Worm (Caenorhabditis elegans) whole organism, late embryonic: ENCODE data around the gene K08F4.12.

Source experiments
- C08G9.2 ChIP-seq: sonication (generic microtip); optimal IDR thresholded peaks from 2 replicates; lab custom pipeline; 2016; ENCODE audit warnings: mild to moderate bottlenecking, missing genetic modification characterization, moderate library complexity, missing compliant biosample characterization
- K02D7.2 ChIP-seq: sonication (generic microtip); optimal IDR thresholded peaks from 2 replicates; lab custom pipeline; 2017; ENCODE audit warnings: mild to moderate bottlenecking, missing genetic modification characterization, missing compliant biosample characterization
- K09A11.1 ChIP-seq: sonication (generic microtip); optimal IDR thresholded peaks from 2 replicates; lab custom pipeline; 2017; ENCODE audit warnings: antibody characterized with exemption, mild to moderate bottlenecking, missing genetic modification characterization, missing compliant biosample characterization; ENCODE audit not compliant: insufficient read depth
- ahr-1 ChIP-seq: sonication (generic microtip); optimal IDR thresholded peaks from 2 replicates; lab custom pipeline; 2016; ENCODE audit warnings: missing genetic modification characterization, missing compliant biosample characterization
- ceh-14 ChIP-seq: sonication (generic microtip); optimal IDR thresholded peaks from 2 replicates; lab custom pipeline; 2016; ENCODE audit warnings: missing genotype, missing genetic modification characterization, missing compliant biosample characterization
- ceh-2 ChIP-seq: sonication (generic microtip); optimal IDR thresholded peaks from 2 replicates; lab custom pipeline; 2016; ENCODE audit warnings: missing genotype, missing genetic modification characterization, missing compliant biosample characterization
- ceh-30 ChIP-seq: fragments of 150-350 bp; optimal IDR thresholded peaks from 2 replicates; lab custom pipeline; 2014; ENCODE audit warnings: missing biosample characterization, missing genetic modification characterization
- ceh-31 ChIP-seq: sonication (generic microtip); optimal IDR thresholded peaks from 2 replicates; lab custom pipeline; 2016; ENCODE audit warnings: missing genetic modification characterization, missing compliant biosample characterization
- ceh-34 ChIP-seq: sonication (generic microtip); optimal IDR thresholded peaks from 2 replicates; lab custom pipeline; 2016; ENCODE audit warnings: mild to moderate bottlenecking, missing genetic modification characterization, missing compliant biosample characterization
- ceh-45 ChIP-seq: fragments of 200-800 bp; sonication (Bioruptor generic); IDR thresholded peaks from 2 replicates; pipeline ENCODE4 v1.3.6; 2022; ENCODE audit warnings: missing genetic modification reagents, missing genetic modification characterization, missing compliant biosample characterization
- ceh-48 ChIP-seq: sonication (generic microtip); optimal IDR thresholded peaks from 2 replicates; lab custom pipeline; 2016; ENCODE audit warnings: missing genetic modification characterization, inconsistent platforms, missing compliant biosample characterization
- ceh-6 ChIP-seq: fragments of 200-800 bp; sonication (Bioruptor generic); optimal IDR thresholded peaks from 2 replicates; lab custom pipeline; 2018; ENCODE audit warnings: mild to moderate bottlenecking, missing genetic modification characterization, missing compliant biosample characterization
- ceh-9 ChIP-seq: sonication (generic microtip); optimal IDR thresholded peaks from 2 replicates; lab custom pipeline; 2016; ENCODE audit warnings: mild to moderate bottlenecking, missing genetic modification characterization, inconsistent platforms, missing compliant biosample characterization
- che-1 ChIP-seq: sonication (generic microtip); optimal IDR thresholded peaks from 2 replicates; lab custom pipeline; 2016; ENCODE audit warnings: mild to moderate bottlenecking, missing genetic modification characterization, missing compliant biosample characterization
- dve-1 ChIP-seq: sonication (generic microtip); optimal IDR thresholded peaks from 2 replicates; lab custom pipeline; 2017; ENCODE audit warnings: antibody characterized with exemption, mild to moderate bottlenecking, missing genetic modification characterization, missing compliant biosample characterization
- elt-4 ChIP-seq: sonication (generic microtip); optimal IDR thresholded peaks from 2 replicates; lab custom pipeline; 2016; ENCODE audit warnings: missing genetic modification characterization, missing compliant biosample characterization
- eyg-1 ChIP-seq: sonication (generic microtip); optimal IDR thresholded peaks from 2 replicates; lab custom pipeline; 2016; ENCODE audit warnings: missing genotype, missing genetic modification characterization, missing compliant biosample characterization
- fkh-10 ChIP-seq: fragments of 150-350 bp; optimal IDR thresholded peaks from 2 replicates; lab custom pipeline; 2014; ENCODE audit warnings: missing biosample characterization, missing genetic modification reagents, missing genetic modification characterization
- gmeb-2 ChIP-seq: sonication (generic microtip); optimal IDR thresholded peaks from 2 replicates; lab custom pipeline; 2016; ENCODE audit warnings: missing genetic modification characterization, inconsistent platforms, missing compliant biosample characterization
- hlh-13 ChIP-seq: fragments of 200-800 bp; sonication (Bioruptor generic); optimal IDR thresholded peaks from 2 replicates; lab custom pipeline; 2018; ENCODE audit warnings: mild to moderate bottlenecking, missing genetic modification characterization, missing compliant biosample characterization
- hlh-15 ChIP-seq: sonication (generic microtip); optimal IDR thresholded peaks from 2 replicates; lab custom pipeline; 2016; ENCODE audit warnings: missing genetic modification characterization, missing compliant biosample characterization
- hlh-30 ChIP-seq: sonication (generic microtip); optimal IDR thresholded peaks from 2 replicates; lab custom pipeline; 2017; ENCODE audit warnings: antibody characterized with exemption, missing genetic modification characterization, missing compliant biosample characterization; ENCODE audit not compliant: insufficient read depth
- lin-11 ChIP-seq: fragments of 200-800 bp; sonication (Bioruptor generic); optimal IDR thresholded peaks from 2 replicates; lab custom pipeline; 2018; ENCODE audit warnings: mild to moderate bottlenecking, missing genetic modification characterization, missing compliant biosample characterization
- madf-2 ChIP-seq: sonication (generic microtip); optimal IDR thresholded peaks from 2 replicates; lab custom pipeline; 2017; ENCODE audit warnings: missing genetic modification characterization, missing compliant biosample characterization
- npax-4 ChIP-seq: sonication (generic microtip); optimal IDR thresholded peaks from 2 replicates; lab custom pipeline; 2016; ENCODE audit warnings: missing genetic modification characterization, missing compliant biosample characterization
- pag-3 ChIP-seq: sonication (generic microtip); optimal IDR thresholded peaks from 2 replicates; lab custom pipeline; 2016; ENCODE audit warnings: missing compliant biosample characterization, missing genetic modification characterization, borderline replicate concordance
- pat-9 ChIP-seq: fragments of 200-800 bp; sonication (Bioruptor generic); optimal IDR thresholded peaks from 2 replicates; lab custom pipeline; 2018; ENCODE audit warnings: mild to moderate bottlenecking, missing genetic modification characterization, moderate library complexity, missing compliant biosample characterization
- pha-4 ChIP-seq: fragments of 150-350 bp; optimal IDR thresholded peaks from 2 replicates; lab custom pipeline; 2018; ENCODE audit warnings: missing biosample characterization, missing genetic modification reagents, missing genetic modification characterization
- pros-1 ChIP-seq: fragments of 150-350 bp; optimal IDR thresholded peaks from 2 replicates; lab custom pipeline; 2014; ENCODE audit warnings: missing biosample characterization, missing genetic modification reagents, missing genetic modification characterization
- sox-2 ChIP-seq: fragments of 200-800 bp; sonication (Bioruptor generic); IDR thresholded peaks from 2 replicates; pipeline ENCODE4 v1.3.6; 2022; ENCODE audit warnings: missing genetic modification reagents, missing genetic modification characterization, missing compliant biosample characterization
- syd-9 ChIP-seq: sonication (generic microtip); optimal IDR thresholded peaks from 2 replicates; lab custom pipeline; 2016; ENCODE audit warnings: mild to moderate bottlenecking, missing genetic modification characterization, moderate library complexity, missing compliant biosample characterization
- ttx-3 ChIP-seq: sonication (generic microtip); optimal IDR thresholded peaks from 2 replicates; lab custom pipeline; 2016; ENCODE audit warnings: missing genetic modification reagents, missing genetic modification characterization, missing compliant biosample characterization
- unc-3 ChIP-seq, 2 experiments: fragments of 200-800 bp in 1 of 2; sonication (Bioruptor generic) in 1 of 2; sonication (generic microtip) in 1 of 2; conservative IDR thresholded peaks in 1 of 2; optimal IDR thresholded peaks in 1 of 2; 2 replicates each; pipeline versions ENCODE4 v1.3.6 to Lab custom; 2016 to 2022; ENCODE audit warnings: missing compliant biosample characterization in 2 of 2, missing genetic modification characterization in 2 of 2, missing genetic modification reagents in 1 of 2
- unc-42 ChIP-seq: sonication (generic microtip); optimal IDR thresholded peaks from 2 replicates; lab custom pipeline; 2016; ENCODE audit warnings: missing genotype, missing genetic modification characterization, missing compliant biosample characterization
- zip-5 ChIP-seq: sonication (generic microtip); optimal IDR thresholded peaks from 2 replicates; lab custom pipeline; 2016; ENCODE audit warnings: missing genetic modification characterization, missing compliant biosample characterization
- ztf-16 ChIP-seq: sonication (generic microtip); optimal IDR thresholded peaks from 2 replicates; lab custom pipeline; 2017; ENCODE audit warnings: missing genetic modification characterization, missing compliant biosample characterization

K08F4.12 gene

ce11 chrIV:10112570-10112969 lies 25.3 kb upstream of the K08F4.12 start, which contains the start of gene nsph-3.2:
TSS of gene nsph-3.2 (plus strand) at chrIV:10112870.
- TF ChIP-seq pat-9 (tag; lab: Kevin White, UChicago) (no peak), lin-11 (no peak), ceh-31 (no peak), madf-2 (tag; lab: Kevin White, UChicago) (no peak), ahr-1 (tag; lab: Kevin White, UChicago) (no peak), elt-4 (tag; lab: Kevin White, UChicago) (no peak), K09A11.1 (tag; lab: Kevin White, UChicago) (no peak), fkh-10 (no peak)

DNA sequence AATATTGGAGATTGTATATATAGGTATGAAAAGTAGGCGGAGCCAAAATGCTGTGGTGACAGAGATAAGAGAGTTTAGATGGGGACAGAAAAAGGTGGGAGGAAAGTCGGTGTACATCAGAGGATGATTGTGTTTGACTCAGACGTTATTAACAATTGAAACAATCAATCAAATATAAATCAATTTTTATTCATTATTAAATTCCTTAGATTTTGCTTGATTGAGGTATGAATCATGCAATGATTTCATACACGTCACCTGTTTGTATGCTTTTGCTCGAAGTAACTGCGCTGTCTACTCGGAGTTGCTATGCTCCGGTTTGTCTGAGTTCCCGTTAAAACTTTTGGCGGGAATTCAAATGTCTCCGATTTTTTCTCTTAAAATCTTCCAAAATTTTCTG lies 22.8 kb upstream of the K08F4.12 start, which contains the start of gene C04G2.10:
C04G2.10 (plus strand) TSS at position 301 of the 400 bp plus-strand sequence.
- no peak for TF ChIP-seq hlh-15 (tag; lab: Kevin White, UChicago)

DNA sequence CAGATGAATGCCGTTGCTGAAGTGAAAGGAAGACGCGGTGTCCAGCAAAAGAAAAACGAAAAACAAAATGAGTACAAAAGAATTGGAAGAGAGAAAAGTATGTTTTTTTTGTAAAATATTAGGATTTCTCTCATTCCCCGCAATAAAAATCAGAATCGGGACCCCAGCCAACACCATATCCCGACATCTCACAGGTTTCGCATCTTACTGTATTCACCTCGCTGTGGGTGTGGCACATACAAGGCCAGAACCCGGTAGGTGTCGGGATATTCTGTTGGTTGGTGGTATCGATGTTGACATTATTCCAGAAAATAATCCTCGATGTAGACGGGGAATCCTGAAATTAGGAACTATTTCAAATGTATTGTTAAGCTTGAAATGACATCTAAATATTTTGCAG lies 21.1 kb upstream of the K08F4.12 start:
- TF ChIP-seq elt-4 (tag; lab: Kevin White, UChicago) (no peak), unc-3 (GFP tag; conservative IDR thresholded peaks at IDR 0.05; lab: Robert Waterston, UW) (no peak), unc-3 (tag; optimal IDR thresholded peaks at IDR 0.05; lab: Kevin White, UChicago) (no peak), ceh-34 (no peak), ceh-6 (GFP tag; lab: Kevin White, UChicago) (no peak), eyg-1 (tag; lab: Kevin White, UChicago) (no peak)

- TF ChIP-seq ceh-45 (GFP tag; lab: Robert Waterston, UW) (no peak), K09A11.1 (tag; lab: Kevin White, UChicago) (no peak), npax-4 (no peak), pag-3 (tag; lab: Kevin White, UChicago) (no peak), zip-5 (tag; lab: Kevin White, UChicago) (no peak), unc-42 (tag; lab: Kevin White, UChicago) (no peak), gmeb-2 (tag; lab: Kevin White, UChicago) (no peak), hlh-30 (tag; lab: Kevin White, UChicago) (no peak), fkh-10 (no peak), ceh-31 (no peak), ceh-9 (tag; lab: Kevin White, UChicago) (no peak)
Measured at ce11 chrIV:10122205-10122604, 15.7 kb upstream of the K08F4.12 start, which contains the start of gene irld-21. TSS of gene irld-21 (minus strand) at chrIV:10122305.

ce11 chrIV:10126544-10126943 lies 11.4 kb upstream of the K08F4.12 start, which contains the start of gene ctf-18:
TSS of gene ctf-18 (minus strand) at chrIV:10126644.
- TF ChIP-seq unc-3 (GFP tag; conservative IDR thresholded peaks at IDR 0.05; lab: Robert Waterston, UW) (no peak), unc-3 (tag; optimal IDR thresholded peaks at IDR 0.05; lab: Kevin White, UChicago) (no peak), hlh-13 (GFP tag; lab: Kevin White, UChicago) (no peak), lin-11 (no peak), ceh-30 (tag; lab: Kevin White, UChicago) (no peak), ahr-1 (tag; lab: Kevin White, UChicago) (no peak), ztf-16 (no peak), pros-1 (tag; lab: Kevin White, UChicago) (no peak), C08G9.2 (tag; lab: Kevin White, UChicago) (no peak)
- TF ChIP-seq, all 69 proteins: peak for 0

ce11 chrIV:10128446-10128845 lies 9.5 kb upstream of the K08F4.12 start:
- no peak for TF ChIP-seq dve-1
- no peak for TF ChIP-seq che-1 (tag; lab: Kevin White, UChicago)
- TF ChIP-seq ceh-14, result no peak
- no peak for TF ChIP-seq ceh-2 (tag; lab: Kevin White, UChicago)
- no peak for TF ChIP-seq gmeb-2 (tag; lab: Kevin White, UChicago)
- no peak for TF ChIP-seq syd-9 (tag; lab: Kevin White, UChicago)
- no peak for TF ChIP-seq pag-3 (tag; lab: Kevin White, UChicago)
- no peak for TF ChIP-seq sox-2
- no peak for TF ChIP-seq ttx-3 (tag; lab: Kevin White, UChicago)
- TF ChIP-seq ceh-31, result no peak
- TF ChIP-seq ceh-48, result no peak
- TF ChIP-seq pha-4 (tag; lab: Kevin White, UChicago), result no peak
- TF ChIP-seq K02D7.2, result no peak
